Fruit fly (Drosophila melanogaster) whole organism, prepupa: ENCODE data around the gene CG31897.

Experiments
- Blimp-1 ChIP-seq: fragments of 200-800 bp; sonication (Bioruptor generic); optimal IDR thresholded peaks from 3 replicates; lab custom pipeline; 2017; ENCODE audit warnings: missing biosample characterization, missing genetic modification characterization, mild to moderate bottlenecking, moderate library complexity, missing genetic modification reagents
- CG10631 ChIP-seq: fragments of 200-800 bp; sonication (Bioruptor generic); optimal IDR thresholded peaks from 2 replicates; lab custom pipeline; 2016; ENCODE audit warnings: missing biosample characterization, missing genetic modification characterization
- CG11294 ChIP-seq: fragments of 200-800 bp; sonication (Bioruptor generic); IDR thresholded peaks from 2 replicates; pipeline ENCODE4 v1.3.6; 2022; ENCODE audit warnings: missing biosample characterization, missing genetic modification characterization
- CG11902 ChIP-seq: fragments of 200-800 bp; sonication (Bioruptor generic); optimal IDR thresholded peaks from 3 replicates; lab custom pipeline; 2016; ENCODE audit warnings: missing biosample characterization, missing genetic modification characterization
- CG15336 ChIP-seq: fragments of 200-800 bp; sonication (Bioruptor generic); IDR thresholded peaks from 2 replicates; pipeline ENCODE4 v1.3.6; 2022; ENCODE audit warnings: missing biosample characterization, missing genetic modification characterization
- CG1621 ChIP-seq: fragments of 200-800 bp; sonication (Bioruptor generic); optimal IDR thresholded peaks from 3 replicates; lab custom pipeline; 2018; ENCODE audit warnings: missing biosample characterization, mild to moderate bottlenecking, missing genetic modification characterization
- CG16779 ChIP-seq: fragments of 200-800 bp; sonication (Bioruptor generic); optimal IDR thresholded peaks from 3 replicates; lab custom pipeline; 2017; ENCODE audit warnings: missing biosample characterization, mild to moderate bottlenecking, missing genetic modification characterization
- CG3032 ChIP-seq: fragments of 200-800 bp; optimal IDR thresholded peaks from 2 replicates; lab custom pipeline; 2019; ENCODE audit warnings: missing biosample characterization, mild to moderate bottlenecking, missing genetic modification characterization, moderate library complexity
- CG31627 ChIP-seq: fragments of 200-800 bp; sonication (Bioruptor generic); optimal IDR thresholded peaks from 3 replicates; lab custom pipeline; 2016; ENCODE audit warnings: missing biosample characterization, missing genetic modification characterization
- CG32006 ChIP-seq: fragments of 200-800 bp; sonication (Bioruptor generic); optimal IDR thresholded peaks from 3 replicates; lab custom pipeline; 2017; ENCODE audit warnings: missing biosample characterization, mild to moderate bottlenecking, missing genetic modification characterization
- CG34406 ChIP-seq: fragments of 200-800 bp; sonication (Bioruptor generic); optimal IDR thresholded peaks from 3 replicates; lab custom pipeline; 2016; ENCODE audit warnings: missing biosample characterization, missing genetic modification characterization
- CG3919 ChIP-seq: fragments of 200-800 bp; sonication (Bioruptor generic); optimal IDR thresholded peaks from 3 replicates; lab custom pipeline; 2016; ENCODE audit warnings: missing biosample characterization, missing genetic modification characterization
- CG6792 ChIP-seq: fragments of 200-800 bp; sonication (Bioruptor generic); optimal IDR thresholded peaks from 3 replicates; lab custom pipeline; 2016; ENCODE audit warnings: missing biosample characterization, missing genetic modification characterization
- CG6808 ChIP-seq: fragments of 200-800 bp; sonication (Bioruptor generic); optimal IDR thresholded peaks from 3 replicates; lab custom pipeline; 2017; ENCODE audit warnings: missing biosample characterization, missing genetic modification characterization, mild to moderate bottlenecking, moderate library complexity, missing genetic modification reagents
- CG6854 ChIP-seq: fragments of 200-800 bp; sonication (Bioruptor generic); optimal IDR thresholded peaks from 2 replicates; lab custom pipeline; 2017; ENCODE audit warnings: missing biosample characterization, mild to moderate bottlenecking, missing genetic modification characterization
- CG7368 ChIP-seq: fragments of 200-800 bp; sonication (Bioruptor generic); optimal IDR thresholded peaks from 3 replicates; lab custom pipeline; 2016; ENCODE audit warnings: missing biosample characterization, missing genetic modification characterization
- CG8319 ChIP-seq: fragments of 200-800 bp; sonication (Bioruptor generic); optimal IDR thresholded peaks from 3 replicates; lab custom pipeline; 2016; ENCODE audit warnings: missing biosample characterization, missing genetic modification characterization
- Eip75B ChIP-seq: fragments of 200-800 bp; sonication (Bioruptor generic); optimal IDR thresholded peaks from 3 replicates; lab custom pipeline; 2016; ENCODE audit warnings: missing biosample characterization, missing genetic modification characterization
- Eip78C ChIP-seq: fragments of 200-800 bp; sonication (Bioruptor generic); peaks from one replicate; lab custom pipeline; 2016; ENCODE audit warnings: missing biosample characterization, missing genetic modification characterization
- Eip93F ChIP-seq: fragments of 200-800 bp; sonication (Bioruptor generic); optimal IDR thresholded peaks from 2 replicates; lab custom pipeline; 2016; ENCODE audit warnings: missing biosample characterization, mild to moderate bottlenecking, missing genetic modification characterization
- Ets21C ChIP-seq: fragments of 200-800 bp; sonication (Bioruptor generic); optimal IDR thresholded peaks from 3 replicates; lab custom pipeline; 2016; ENCODE audit warnings: missing biosample characterization, missing genetic modification characterization
- Hr38 ChIP-seq: sonication (Bioruptor generic); optimal IDR thresholded peaks from 2 replicates; lab custom pipeline; 2016; ENCODE audit warnings: missing biosample characterization, missing genetic modification characterization
- Hr39 ChIP-seq: fragments of 200-800 bp; sonication (Bioruptor generic); optimal IDR thresholded peaks from 2 replicates; lab custom pipeline; 2016; ENCODE audit warnings: missing biosample characterization, missing genetic modification characterization
- Hr4 ChIP-seq: fragments of 200-800 bp; sonication (Bioruptor generic); optimal IDR thresholded peaks from 3 replicates; lab custom pipeline; 2016; ENCODE audit warnings: missing biosample characterization, missing genetic modification characterization
- Lpt ChIP-seq: fragments of 200-800 bp; sonication (Bioruptor generic); optimal IDR thresholded peaks from 3 replicates; lab custom pipeline; 2016; ENCODE audit warnings: missing biosample characterization, missing genetic modification characterization
- OdsH ChIP-seq: fragments of 200-800 bp; sonication (Bioruptor generic); optimal IDR thresholded peaks from 3 replicates; lab custom pipeline; 2016; ENCODE audit warnings: missing biosample characterization, missing genetic modification characterization
- Smox ChIP-seq: fragments of 200-800 bp; sonication (Bioruptor generic); optimal IDR thresholded peaks from 3 replicates; lab custom pipeline; 2016; ENCODE audit warnings: missing biosample characterization, missing genetic modification characterization
- Sox14 ChIP-seq: fragments of 200-800 bp; sonication (Bioruptor generic); optimal IDR thresholded peaks from 3 replicates; lab custom pipeline; 2016; ENCODE audit warnings: missing biosample characterization, missing genetic modification characterization
- Sox15 ChIP-seq: fragments of 200-800 bp; sonication (Bioruptor generic); optimal IDR thresholded peaks from 3 replicates; lab custom pipeline; 2016; ENCODE audit warnings: missing biosample characterization, missing genetic modification characterization
- achi ChIP-seq: fragments of 200-800 bp; sonication (Bioruptor generic); optimal IDR thresholded peaks from 3 replicates; lab custom pipeline; 2016; ENCODE audit warnings: missing biosample characterization, missing genetic modification characterization
- acj6 ChIP-seq: fragments of 200-800 bp; sonication (Bioruptor generic); optimal IDR thresholded peaks from 3 replicates; lab custom pipeline; 2016; ENCODE audit warnings: missing biosample characterization, missing genetic modification characterization
- dsx ChIP-seq: fragments of 200-800 bp; optimal IDR thresholded peaks from 3 replicates; lab custom pipeline; 2019; ENCODE audit warnings: missing biosample characterization, mild to moderate bottlenecking, missing genetic modification characterization, moderate library complexity; ENCODE audit not compliant: poor library complexity, severe bottlenecking
- esn ChIP-seq: fragments of 200-800 bp; sonication (Bioruptor generic); optimal IDR thresholded peaks from 2 replicates; lab custom pipeline; 2016; ENCODE audit warnings: missing biosample characterization, mild to moderate bottlenecking, missing genetic modification characterization, moderate library complexity
- lz ChIP-seq: fragments of 200-800 bp; sonication (Bioruptor generic); optimal IDR thresholded peaks from 3 replicates; lab custom pipeline; 2016; ENCODE audit warnings: missing biosample characterization, missing genetic modification characterization
- salr ChIP-seq, 2 experiments: fragments of 200-800 bp; sonication (Bioruptor generic); optimal IDR thresholded peaks; 3 replicates each; lab custom pipeline; 2016 to 2018; ENCODE audit warnings: missing biosample characterization in 2 of 2, missing genetic modification characterization in 2 of 2, mild to moderate bottlenecking in 1 of 2
- spab ChIP-seq: fragments of 200-800 bp; sonication (Bioruptor generic); optimal IDR thresholded peaks from 2 replicates; lab custom pipeline; 2017; ENCODE audit warnings: missing biosample characterization, mild to moderate bottlenecking, missing genetic modification characterization, missing genetic modification reagents
- ss ChIP-seq, 2 experiments: fragments of 200-800 bp; sonication (Bioruptor generic); optimal IDR thresholded peaks; 2 replicates in 1 of 2; 3 replicates in 1 of 2; lab custom pipeline; 2017 to 2018; ENCODE audit warnings: mild to moderate bottlenecking in 2 of 2, missing biosample characterization in 2 of 2, missing genetic modification characterization in 2 of 2, moderate library complexity in 1 of 2
- svp ChIP-seq: fragments of 200-800 bp; sonication (Bioruptor generic); peaks from one replicate; lab custom pipeline; 2016; ENCODE audit warnings: missing biosample characterization, missing genetic modification characterization
- vri ChIP-seq: fragments of 200-800 bp; sonication (Bioruptor generic); optimal IDR thresholded peaks from 3 replicates; lab custom pipeline; 2016; ENCODE audit warnings: missing biosample characterization, mild to moderate bottlenecking, missing genetic modification characterization

The CG31897 gene

DNA sequence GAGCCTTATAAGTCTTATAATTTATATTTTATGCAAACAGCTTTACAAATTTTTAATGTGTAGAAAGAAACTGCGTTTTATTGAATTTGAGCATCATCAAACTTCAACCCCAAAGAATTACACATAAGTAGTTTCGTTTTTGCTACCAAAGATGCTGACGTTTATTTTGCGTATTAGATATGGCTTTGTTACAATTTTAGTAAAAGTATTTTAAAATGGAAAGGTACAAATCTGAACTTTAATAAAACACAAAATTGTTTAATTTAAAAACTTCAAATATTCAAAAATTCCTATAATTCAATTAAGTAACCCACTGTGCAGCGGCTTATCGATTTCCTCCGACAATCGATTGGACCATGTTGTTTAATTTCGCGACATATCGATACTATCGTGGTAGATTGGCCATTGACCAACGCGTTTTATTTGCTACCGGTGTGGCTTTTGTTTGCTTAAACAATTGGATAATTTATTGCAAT, 21.9 kb downstream of the CG31897 start, which contains the start of gene prg (continued):
- TF ChIP-seq spab (GFP tag; lab: Kevin White, UChicago) = no peak
- peak; percentile 52 for TF ChIP-seq CG34406 (GFP tag; lab: Kevin White, UChicago)
- TF ChIP-seq CG10631 (GFP tag; lab: Kevin White, UChicago) = peak; percentile 53
- peak; percentile 51 for TF ChIP-seq Eip93F
- peak in 1 of 2 experiments; percentile 2 for TF ChIP-seq salr (GFP tag; optimal IDR thresholded peaks at IDR 0.05; lab: Kevin White, UChicago)
- TF ChIP-seq CG1621 (tag; lab: Kevin White, UChicago) = peak; percentile 2
- TF ChIP-seq CG3032 (tag; lab: Kevin White, UChicago) = peak; percentile 41
- TF ChIP-seq Hr38 = no peak
- TF ChIP-seq Eip75B (GFP tag; lab: Kevin White, UChicago) = peak; percentile 77
- TF ChIP-seq CG6808 (GFP tag; lab: Kevin White, UChicago) = peak; percentile 21
- TF ChIP-seq lz (GFP tag; lab: Kevin White, UChicago) = peak; percentile 51
- peak; percentile 49; the same call in 1 of the 2 replicates for TF ChIP-seq CG15336 (GFP tag; lab: Robert Waterston, UW)
- 0 out of 2 replicates have a peak, but pooled peaks have one; percentile 16 for TF ChIP-seq CG11294 (GFP tag; lab: Robert Waterston, UW)
- peak; percentile 51 for TF ChIP-seq CG6792 (GFP tag; lab: Kevin White, UChicago)
- TF ChIP-seq CG16779 (tag; lab: Kevin White, UChicago) = peak; percentile 9
- TF ChIP-seq CG6854 (GFP tag; lab: Kevin White, UChicago) = no peak
- TF ChIP-seq Lpt = peak; percentile 18
- TF ChIP-seq CG31627 (GFP tag; lab: Kevin White, UChicago) = peak; percentile 63
- TF ChIP-seq CG7368 (GFP tag; lab: Kevin White, UChicago) = peak; percentile 17
- TF ChIP-seq esn (GFP tag; lab: Kevin White, UChicago) = peak; percentile 70
- peak; percentile 51 for TF ChIP-seq achi (GFP tag; lab: Kevin White, UChicago)
- peak; percentile 90 for TF ChIP-seq svp
- TF ChIP-seq vri (GFP tag; lab: Kevin White, UChicago) = peak; percentile 19
- peak; percentile 52 for TF ChIP-seq Hr39 (GFP tag; lab: Kevin White, UChicago)
- peak; percentile 64 for TF ChIP-seq OdsH (GFP tag; lab: Kevin White, UChicago)
- TF ChIP-seq CG3919 (GFP tag; lab: Kevin White, UChicago) = peak; percentile 75
- TF ChIP-seq Ets21C (GFP tag; lab: Kevin White, UChicago) = peak; percentile 45
- TF ChIP-seq Smox = peak; percentile 73
- TF ChIP-seq Hr4 (GFP tag; lab: Kevin White, UChicago) = peak; percentile 77
- peak; percentile 48 for TF ChIP-seq acj6
- TF ChIP-seq Sox14 (GFP tag; lab: Kevin White, UChicago) = peak; percentile 70
- TF ChIP-seq CG8319 = no peak
- TF ChIP-seq ss (GFP tag; optimal IDR thresholded peaks at IDR 0.05; lab: Kevin White, UChicago) = peak; percentile 7 to 54
- TF ChIP-seq Sox15 = no peak
- TF ChIP-seq, all 60 proteins: peak for 49

DNA sequence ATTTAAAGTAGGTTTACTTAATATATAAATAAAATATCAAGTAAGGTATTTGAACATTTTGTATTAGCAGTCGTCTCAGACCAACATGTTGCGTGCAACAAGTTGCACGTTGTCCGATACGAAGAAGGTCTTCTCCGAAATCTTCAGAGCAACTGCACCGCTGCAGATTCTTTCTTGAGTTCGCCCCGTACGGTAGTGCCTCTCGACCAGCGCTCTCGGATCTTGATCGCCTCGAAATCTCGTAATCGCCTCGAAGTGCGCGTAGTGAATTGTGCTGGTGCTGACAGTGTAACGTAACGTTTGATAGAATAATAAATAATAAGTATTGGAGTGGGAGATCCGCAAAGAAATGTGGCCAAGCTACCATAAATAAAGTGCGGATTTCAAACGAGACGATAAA, 24.4 kb downstream of the CG31897 start, which contains the start of gene dachs:
dachs (plus strand) TSS at position 175 of the 400 bp plus-strand sequence.
- no peak for TF ChIP-seq dsx (GFP tag; lab: Kevin White, UChicago)
- no peak for TF ChIP-seq CG3919 (GFP tag; lab: Kevin White, UChicago)
- TF ChIP-seq svp = peak; percentile 30
- no peak for TF ChIP-seq CG8319
- TF ChIP-seq CG11294 (GFP tag; lab: Robert Waterston, UW) = no peak
- no peak for TF ChIP-seq CG11902 (GFP tag; lab: Kevin White, UChicago)
- peak; percentile 50 for TF ChIP-seq Eip78C (GFP tag; lab: Kevin White, UChicago)
- TF ChIP-seq Eip93F = no peak
- no peak for TF ChIP-seq Blimp-1 (GFP tag; lab: Kevin White, UChicago)
- no peak for TF ChIP-seq CG34406 (GFP tag; lab: Kevin White, UChicago)
- no peak for TF ChIP-seq spab (GFP tag; lab: Kevin White, UChicago)
- TF ChIP-seq CG32006 (GFP tag; lab: Kevin White, UChicago) = no peak
